Worm (Caenorhabditis elegans) whole organism, young adult: ENCODE data around the gene C17F4.8.

Source experiments
- B0261.1 ChIP-seq: sonication (generic microtip); optimal IDR thresholded peaks from 2 replicates; lab custom pipeline; 2016; ENCODE audit warnings: mild to moderate bottlenecking, missing genetic modification characterization, moderate library complexity, missing compliant biosample characterization
- C06A6.2 ChIP-seq: fragments of 200-800 bp; sonication (Bioruptor generic); conservative IDR thresholded peaks from 2 replicates; pipeline ENCODE4 v1.3.6; 2022; ENCODE audit warnings: missing genetic modification characterization, missing compliant biosample characterization
- D2030.7 ChIP-seq: fragments of 200-800 bp; sonication (Bioruptor generic); IDR thresholded peaks from 2 replicates; pipeline ENCODE4 v1.3.6; 2022; ENCODE audit warnings: missing genetic modification reagents, missing genetic modification characterization, missing compliant biosample characterization
- F33H1.4 ChIP-seq: fragments of 200-800 bp; sonication (Bioruptor generic); IDR thresholded peaks from 2 replicates; pipeline ENCODE4 v1.3.6; 2022; ENCODE audit warnings: missing genetic modification reagents, missing genetic modification characterization, missing compliant biosample characterization
- F37B4.10 ChIP-seq: fragments of 200-800 bp; sonication (Bioruptor generic); IDR thresholded peaks from 2 replicates; pipeline ENCODE4 v1.3.6; 2022; ENCODE audit warnings: missing genetic modification characterization, missing compliant biosample characterization
- F39B2.1 ChIP-seq: fragments of 200-800 bp; sonication (Bioruptor generic); IDR thresholded peaks from 2 replicates; pipeline ENCODE4 v1.3.6; 2022; ENCODE audit warnings: missing genetic modification reagents, missing genetic modification characterization, missing compliant biosample characterization
- Y53F4B.3 ChIP-seq: fragments of 200-800 bp; sonication (Bioruptor generic); IDR thresholded peaks from 2 replicates; pipeline ENCODE4 v1.3.6; 2022; ENCODE audit warnings: missing genetic modification reagents, missing genetic modification characterization, missing compliant biosample characterization
- Y53G8AR.9 ChIP-seq: fragments of 200-800 bp; sonication (Bioruptor generic); conservative IDR thresholded peaks from 2 replicates; pipeline ENCODE4 v1.3.6; 2022; ENCODE audit warnings: missing genetic modification reagents, missing genetic modification characterization, missing compliant biosample characterization
- Y79H2A.3 ChIP-seq: fragments of 200-800 bp; sonication (Bioruptor generic); conservative IDR thresholded peaks from 2 replicates; pipeline ENCODE4 v1.3.6; 2022; ENCODE audit warnings: missing genetic modification reagents, missing genetic modification characterization, missing compliant biosample characterization
- ama-1 ChIP-seq, 3 experiments: fragments of 150-350 bp in 1 of 3; sonication (generic microtip) in 2 of 3; optimal IDR thresholded peaks; 2 replicates each; lab custom pipeline; 2014 to 2018; ENCODE audit warnings: missing biosample characterization in 2 of 3, missing genetic modification characterization in 2 of 3, missing genetic modification reagents in 2 of 3
- attf-5 ChIP-seq: fragments of 200-800 bp; sonication (Bioruptor generic); optimal IDR thresholded peaks from 2 replicates; lab custom pipeline; 2018; ENCODE audit warnings: mild to moderate bottlenecking, missing genetic modification characterization, missing compliant biosample characterization
- bed-1 ChIP-seq: fragments of 200-800 bp; sonication (Bioruptor generic); IDR thresholded peaks from 2 replicates; pipeline ENCODE4 v1.3.6; 2022; ENCODE audit warnings: missing genetic modification reagents, missing genetic modification characterization, missing compliant biosample characterization
- cebp-1 ChIP-seq, 2 experiments: fragments of 200-800 bp in 1 of 2; sonication (Bioruptor generic) in 1 of 2; sonication (generic microtip) in 1 of 2; IDR thresholded peaks in 1 of 2; optimal IDR thresholded peaks in 1 of 2; 2 replicates each; pipeline versions ENCODE4 v1.3.6 to Lab custom; 2017 to 2022; ENCODE audit warnings: missing compliant biosample characterization in 2 of 2, missing genetic modification characterization in 2 of 2, mild to moderate bottlenecking in 1 of 2, missing genetic modification reagents in 1 of 2, moderate library complexity in 1 of 2
- ceh-100 ChIP-seq: fragments of 200-800 bp; sonication (Bioruptor generic); IDR thresholded peaks from 2 replicates; pipeline ENCODE4 v1.3.6; 2022; ENCODE audit warnings: missing genetic modification reagents, missing genetic modification characterization, missing compliant biosample characterization
- ceh-40 ChIP-seq: fragments of 200-800 bp; sonication (Bioruptor generic); IDR thresholded peaks from 2 replicates; pipeline ENCODE4 v1.3.6; 2022; ENCODE audit warnings: missing genetic modification characterization, missing compliant biosample characterization
- ceh-91 ChIP-seq: fragments of 200-800 bp; sonication (Bioruptor generic); IDR thresholded peaks from 2 replicates; pipeline ENCODE4 v1.3.6; 2022; ENCODE audit warnings: missing genetic modification reagents, missing genetic modification characterization, missing compliant biosample characterization
- die-1 ChIP-seq: sonication (generic microtip); optimal IDR thresholded peaks from 2 replicates; lab custom pipeline; 2016; ENCODE audit warnings: missing genotype, mild to moderate bottlenecking, missing genetic modification characterization, missing compliant biosample characterization
- dox-1 ChIP-seq: fragments of 200-800 bp; sonication (Bioruptor generic); IDR thresholded peaks from 2 replicates; pipeline ENCODE4 v1.3.6; 2022; ENCODE audit warnings: missing genetic modification reagents, missing genetic modification characterization, missing compliant biosample characterization
- dpl-1 ChIP-seq: fragments of 150-350 bp; optimal IDR thresholded peaks from 2 replicates; lab custom pipeline; 2014; ENCODE audit warnings: missing biosample characterization, missing genetic modification reagents, missing genetic modification characterization
- egl-44 ChIP-seq: fragments of 200-800 bp; sonication (Bioruptor generic); IDR thresholded peaks from 2 replicates; pipeline ENCODE4 v1.3.6; 2022; ENCODE audit warnings: missing genetic modification reagents, missing genetic modification characterization, missing compliant biosample characterization
- egrh-3 ChIP-seq: fragments of 200-800 bp; sonication (Bioruptor generic); IDR thresholded peaks from 2 replicates; pipeline ENCODE4 v1.3.6; 2022; ENCODE audit warnings: missing genetic modification reagents, missing genetic modification characterization, missing compliant biosample characterization
- hmg-20 ChIP-seq: fragments of 200-800 bp; sonication (Bioruptor generic); IDR thresholded peaks from 2 replicates; pipeline ENCODE4 v1.3.6; 2022; ENCODE audit warnings: missing genetic modification reagents, missing genetic modification characterization, missing compliant biosample characterization
- lin-26 ChIP-seq: fragments of 200-800 bp; sonication (Bioruptor generic); IDR thresholded peaks from 2 replicates; pipeline ENCODE4 v1.3.6; 2022; ENCODE audit warnings: missing genetic modification reagents, missing genetic modification characterization, missing compliant biosample characterization
- lin-40 ChIP-seq: sonication (generic microtip); optimal IDR thresholded peaks from 2 replicates; lab custom pipeline; 2016; ENCODE audit warnings: missing genetic modification characterization, mild to moderate bottlenecking, missing compliant biosample characterization, missing genotype, missing genetic modification reagents
- lsl-1 ChIP-seq: fragments of 200-800 bp; sonication (Bioruptor generic); optimal IDR thresholded peaks from 2 replicates; lab custom pipeline; 2018; ENCODE audit warnings: mild to moderate bottlenecking, missing genetic modification characterization, moderate library complexity, missing compliant biosample characterization
- madf-3 ChIP-seq: fragments of 200-800 bp; sonication (Bioruptor generic); IDR thresholded peaks from 2 replicates; pipeline ENCODE4 v1.3.6; 2022; ENCODE audit warnings: missing genetic modification reagents, missing genetic modification characterization, missing compliant biosample characterization
- mcd-1 ChIP-seq: fragments of 200-800 bp; sonication (Bioruptor generic); IDR thresholded peaks from 2 replicates; pipeline ENCODE4 v1.3.6; 2022; ENCODE audit warnings: missing genetic modification reagents, missing genetic modification characterization, missing compliant biosample characterization
- nfya-1 ChIP-seq: sonication (generic microtip); optimal IDR thresholded peaks from 2 replicates; lab custom pipeline; 2017; ENCODE audit warnings: antibody characterized with exemption, missing compliant biosample characterization, missing genetic modification characterization, borderline replicate concordance; ENCODE audit not compliant: insufficient read depth
- nfyb-1 ChIP-seq: fragments of 200-800 bp; sonication (Bioruptor generic); IDR thresholded peaks from 2 replicates; pipeline ENCODE4 v1.3.6; 2022; ENCODE audit warnings: missing genetic modification reagents, missing genetic modification characterization, missing compliant biosample characterization
- sdz-38 ChIP-seq: sonication (generic microtip); optimal IDR thresholded peaks from 2 replicates; lab custom pipeline; 2016; ENCODE audit warnings: missing genotype, missing genetic modification characterization, missing compliant biosample characterization
- sea-2 ChIP-seq: fragments of 200-800 bp; sonication (Bioruptor generic); IDR thresholded peaks from 2 replicates; pipeline ENCODE4 v1.3.6; 2022; ENCODE audit warnings: missing genetic modification characterization, missing compliant biosample characterization
- snpc-1.3 ChIP-seq: sonication (generic microtip); optimal IDR thresholded peaks from 2 replicates; lab custom pipeline; 2017; ENCODE audit warnings: missing genetic modification characterization, mild to moderate bottlenecking, missing compliant biosample characterization, antibody characterized with exemption, moderate library complexity, missing genotype, missing genetic modification reagents; ENCODE audit not compliant: insufficient read depth
- snpc-4 ChIP-seq, 5 experiments: fragments of 150-350 bp in 1 of 5; sonication (generic microtip) in 4 of 5; optimal IDR thresholded peaks; 2 replicates each; lab custom pipeline; 2014 to 2018; ENCODE audit warnings: missing genetic modification characterization in 5 of 5, missing biosample characterization in 3 of 5, antibody characterized with exemption in 2 of 5, mild to moderate bottlenecking in 2 of 5, missing compliant biosample characterization in 2 of 5, missing genotype in 2 of 5, moderate library complexity in 2 of 5, missing genetic modification reagents in 1 of 5
- somi-1 ChIP-seq: fragments of 200-800 bp; sonication (Bioruptor generic); optimal IDR thresholded peaks from 2 replicates; lab custom pipeline; 2018; ENCODE audit warnings: mild to moderate bottlenecking, missing genetic modification characterization, missing compliant biosample characterization
- zfh-2 ChIP-seq: fragments of 200-800 bp; sonication (Bioruptor generic); conservative IDR thresholded peaks from 2 replicates; pipeline ENCODE4 v1.3.6; 2022; ENCODE audit warnings: missing genetic modification reagents, missing genetic modification characterization, missing compliant biosample characterization
- zim-3 ChIP-seq: sonication (generic microtip); optimal IDR thresholded peaks from 2 replicates; lab custom pipeline; 2017; ENCODE audit warnings: mild to moderate bottlenecking, missing genetic modification characterization, moderate library complexity, missing compliant biosample characterization
- ztf-18 ChIP-seq: sonication (generic microtip); optimal IDR thresholded peaks from 2 replicates; lab custom pipeline; 2016; ENCODE audit warnings: missing genotype, mild to moderate bottlenecking, missing genetic modification characterization, missing compliant biosample characterization
- ztf-25 ChIP-seq: fragments of 200-800 bp; sonication (Bioruptor generic); IDR thresholded peaks from 2 replicates; pipeline ENCODE4 v1.3.6; 2022; ENCODE audit warnings: missing genetic modification reagents, missing genetic modification characterization, missing compliant biosample characterization
- ztf-28 ChIP-seq: fragments of 200-800 bp; sonication (Bioruptor generic); IDR thresholded peaks from 2 replicates; pipeline ENCODE4 v1.3.6; 2022; ENCODE audit warnings: missing genetic modification reagents, missing genetic modification characterization, missing compliant biosample characterization
- ztf-3 ChIP-seq: fragments of 200-800 bp; sonication (Bioruptor generic); optimal IDR thresholded peaks from 2 replicates; lab custom pipeline; 2018; ENCODE audit warnings: mild to moderate bottlenecking, missing genetic modification characterization, missing compliant biosample characterization
- ztf-6 ChIP-seq: fragments of 200-800 bp; sonication (Bioruptor generic); IDR thresholded peaks from 2 replicates; pipeline ENCODE4 v1.3.6; 2022; ENCODE audit warnings: missing genetic modification reagents, missing genetic modification characterization, missing compliant biosample characterization

The C17F4.8 gene

DNA sequence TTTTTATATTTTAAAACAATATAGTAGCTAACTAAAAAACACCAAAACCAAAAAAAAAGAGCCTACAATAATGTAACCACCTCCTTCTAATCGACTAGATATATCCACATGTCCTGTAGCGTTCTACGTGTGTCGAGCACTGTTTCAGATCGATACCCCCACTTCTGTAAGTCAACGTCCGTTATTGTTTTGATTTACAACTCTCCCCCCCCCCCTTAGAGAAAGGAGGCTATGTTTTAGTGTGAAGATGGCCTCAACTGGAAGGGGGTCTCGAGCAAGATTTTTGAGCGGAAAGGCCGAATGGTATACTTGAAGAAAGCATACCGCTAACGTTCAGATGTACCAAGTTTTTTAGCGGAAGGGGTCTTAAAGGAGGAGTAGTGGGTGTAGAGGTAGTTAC, 43.1 kb upstream of the C17F4.8 start, which contains the start of gene F02E11.4 (continued):
- no peak for TF ChIP-seq ztf-28 (GFP tag; lab: Robert Waterston, UW)

DNA sequence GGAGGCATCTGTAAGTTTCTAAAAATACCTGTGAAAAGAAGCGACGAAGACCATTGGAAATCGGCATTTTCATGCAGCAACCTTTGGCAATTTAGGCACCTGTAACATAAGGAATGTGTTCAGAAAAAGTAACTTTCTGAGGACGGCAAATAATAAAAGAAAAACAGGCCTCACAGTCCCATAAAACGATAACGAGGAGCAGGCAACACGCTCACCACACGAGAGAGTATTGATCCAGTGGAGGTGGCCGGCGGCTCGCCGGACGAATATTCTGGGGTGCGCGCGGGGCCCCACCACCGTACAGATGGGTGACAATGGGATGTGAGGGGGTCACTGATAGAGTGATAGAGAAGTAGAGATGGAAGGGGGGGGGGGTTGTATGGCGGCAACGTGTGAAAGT, 40.3 kb upstream of the C17F4.8 start, which contains the start of gene F02E11.3:
F02E11.3 (minus strand) TSS at position 101 of the 400 bp plus-strand sequence.
- 0 out of 2 replicates have a peak, but pooled peaks have one; percentile 43 for TF ChIP-seq zfh-2
- TF ChIP-seq zim-3 (tag; lab: Kevin White, UChicago), result no peak
- TF ChIP-seq, all 124 proteins: peak for 1

DNA sequence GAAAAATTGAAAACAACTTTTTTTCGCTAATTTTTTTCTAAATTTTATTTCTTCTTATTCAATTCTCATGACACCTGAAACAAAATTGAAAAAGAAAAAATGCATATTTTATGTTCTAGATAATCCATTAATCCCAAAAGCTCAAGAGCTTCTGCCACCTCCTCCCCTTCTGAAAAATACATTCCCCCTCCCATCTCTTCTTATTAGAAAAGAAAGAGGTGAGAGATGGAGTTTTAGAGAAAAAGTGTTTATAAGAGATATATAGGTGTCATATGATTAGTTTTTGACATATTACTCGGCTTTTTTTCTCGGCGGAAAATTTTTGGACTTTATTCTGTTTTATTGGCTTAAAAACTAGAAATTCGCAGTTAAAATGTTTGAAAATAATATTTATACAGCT, 36.0 kb upstream of the C17F4.8 start:
- TF ChIP-seq mcd-1 (GFP tag; lab: Robert Waterston, UW), result no peak
- no peak for TF ChIP-seq F37B4.10 (GFP tag; lab: Robert Waterston, UW)
- no peak for TF ChIP-seq Y79H2A.3 (GFP tag; lab: Robert Waterston, UW)

DNA sequence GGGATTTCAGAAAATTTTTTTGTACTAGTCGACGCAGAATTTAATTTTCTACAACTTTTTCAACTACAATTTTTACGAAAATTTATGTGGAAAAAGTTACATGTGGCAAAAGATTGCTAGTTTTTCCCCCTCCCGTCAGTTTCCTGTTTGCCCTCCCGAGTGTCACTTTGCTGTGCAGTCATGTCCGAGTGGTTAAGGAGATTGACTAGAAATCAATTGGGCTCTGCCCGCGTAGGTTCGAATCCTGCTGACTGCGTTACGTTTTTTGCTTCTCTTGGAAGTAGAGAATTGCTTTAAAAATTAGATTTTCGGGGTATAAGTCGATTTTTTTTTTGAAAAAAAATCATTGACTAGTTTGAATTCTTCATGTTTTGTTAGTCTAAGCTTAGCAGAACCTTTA, 33.2 kb upstream of the C17F4.8 start:
- TF ChIP-seq sdz-38 (tag; lab: Kevin White, UChicago), result no peak
- no peak for TF ChIP-seq madf-3 (GFP tag; lab: Robert Waterston, UW)
- no peak for TF ChIP-seq F33H1.4 (GFP tag; lab: Robert Waterston, UW)
- TF ChIP-seq somi-1 (GFP tag; lab: Kevin White, UChicago), result no peak
- TF ChIP-seq lsl-1 (GFP tag; lab: Kevin White, UChicago), result peak; percentile 24
- peak; percentile 32 for TF ChIP-seq attf-5 (GFP tag; lab: Kevin White, UChicago)
- TF ChIP-seq dox-1, result 0 out of 2 replicates have a peak, but pooled peaks have one; percentile 31
- TF ChIP-seq ztf-6 (GFP tag; lab: Robert Waterston, UW), result no peak
- TF ChIP-seq lin-26 (GFP tag; lab: Robert Waterston, UW), result peak; percentile 80; the same call in 1 of the 2 replicates
- TF ChIP-seq dpl-1, result no peak
- no peak for TF ChIP-seq ztf-3 (GFP tag; lab: Kevin White, UChicago)
- TF ChIP-seq ceh-91 (GFP tag; lab: Robert Waterston, UW), result no peak
- peak; percentile 47 for TF ChIP-seq die-1
- TF ChIP-seq ceh-100 (GFP tag; lab: Robert Waterston, UW), result 0 out of 2 replicates have a peak, but pooled peaks have one; percentile 32
- TF ChIP-seq lin-40 (tag; lab: Kevin White, UChicago), result no peak
- TF ChIP-seq D2030.7 (GFP tag; lab: Robert Waterston, UW), result no peak
- TF ChIP-seq snpc-1.3 (tag; lab: Kevin White, UChicago), result no peak
- no peak for TF ChIP-seq Y53F4B.3 (GFP tag; lab: Robert Waterston, UW)
- no peak for TF ChIP-seq C06A6.2 (GFP tag; lab: Robert Waterston, UW)
- TF ChIP-seq egl-44 (GFP tag; lab: Robert Waterston, UW), result no peak
- TF ChIP-seq hmg-20 (GFP tag; lab: Robert Waterston, UW), result no peak
- TF ChIP-seq ceh-40, result no peak
- TF ChIP-seq B0261.1 (tag; lab: Kevin White, UChicago), result peak; percentile 80
- TF ChIP-seq ztf-18 (tag; lab: Kevin White, UChicago), result no peak
- 0 out of 2 replicates have a peak, but pooled peaks have one; percentile 38 for TF ChIP-seq ztf-25
- TF ChIP-seq nfya-1, result no peak
- no peak for TF ChIP-seq egrh-3 (GFP tag; lab: Robert Waterston, UW)
- TF ChIP-seq snpc-4 (GFP tag; optimal IDR thresholded peaks at IDR 0.05; lab: Kevin White, UChicago), result no peak
- TF ChIP-seq snpc-4 (tag; optimal IDR thresholded peaks at IDR 0.05; lab: Kevin White, UChicago), result peak in 1 of 4 experiments; percentile 37
- TF ChIP-seq cebp-1 (GFP tag; IDR thresholded peaks at IDR 0.05; lab: Robert Waterston, UW), result no peak
- TF ChIP-seq cebp-1 (tag; optimal IDR thresholded peaks at IDR 0.05; lab: Kevin White, UChicago), result no peak
- TF ChIP-seq nfyb-1 (GFP tag; lab: Robert Waterston, UW), result peak; percentile 66
- TF ChIP-seq bed-1, result no peak
- TF ChIP-seq F39B2.1 (GFP tag; lab: Robert Waterston, UW), result no peak
- no peak for TF ChIP-seq ama-1 (optimal IDR thresholded peaks at IDR 0.05; lab: Kevin White, UChicago)
- TF ChIP-seq ama-1 (GFP tag; optimal IDR thresholded peaks at IDR 0.05; lab: Kevin White, UChicago), result peak; percentile 16 to 25
- no peak for TF ChIP-seq sea-2
- TF ChIP-seq Y53G8AR.9 (GFP tag; lab: Robert Waterston, UW), result peak; percentile 55; the same call in 1 of the 2 replicates
